Worm (Caenorhabditis elegans) whole organism, L1 larva: ENCODE results near the gene Y32B12B.4.

ENCODE experiments used
- ces-1 ChIP-seq: fragments of 150-350 bp; optimal IDR thresholded peaks from 2 replicates; lab custom pipeline; 2014; ENCODE audit warnings: missing biosample characterization, missing genetic modification reagents, missing genetic modification characterization
- ets-5 ChIP-seq: fragments of 200-800 bp; sonication (Bioruptor generic); IDR thresholded peaks from 2 replicates; pipeline ENCODE4 v1.3.6; 2022; ENCODE audit warnings: missing genetic modification characterization, missing compliant biosample characterization

ce11 chrV:16591992-16592798, 39.1 kb downstream of the Y32B12B.4 start, which contains the start of gene srh-269:
- TF ChIP-seq ets-5 (GFP tag; lab: Robert Waterston, UW), result no peak
- no peak for TF ChIP-seq ces-1
